Fruit fly (Drosophila melanogaster) whole organism, embryonic: ENCODE data around the gene Rsph3.
A peak's percentile ranks its signal among the peaks of the same experiment; 100 is the strongest.

Experiments used
- ATbp ChIP-seq: fragments of 200-800 bp; sonication (Bioruptor generic); optimal IDR thresholded peaks from 2 replicates; lab custom pipeline; 2017; ENCODE audit warnings: missing biosample characterization, mild to moderate bottlenecking, missing genetic modification characterization, missing genetic modification reagents
- Atf-2 ChIP-seq: fragments of 200-800 bp; sonication (Bioruptor generic); optimal IDR thresholded peaks from 2 replicates; lab custom pipeline; 2016; ENCODE audit warnings: missing biosample characterization, missing genetic modification characterization
- Atf3 ChIP-seq: fragments of 200-800 bp; sonication (Bioruptor generic); optimal IDR thresholded peaks from 3 replicates; lab custom pipeline; 2016; ENCODE audit warnings: missing biosample characterization, missing genetic modification characterization
- CG10147 ChIP-seq: fragments of 200-800 bp; sonication (Bioruptor generic); optimal IDR thresholded peaks from 2 replicates; lab custom pipeline; 2019; ENCODE audit warnings: missing biosample characterization, mild to moderate bottlenecking, missing genetic modification characterization, moderate library complexity
- CG10366 ChIP-seq: fragments of 200-800 bp; sonication (Bioruptor generic); IDR thresholded peaks from 2 replicates; pipeline ENCODE4 v1.3.6; 2022; ENCODE audit warnings: missing biosample characterization, missing genetic modification characterization
- CG10654 ChIP-seq: fragments of 200-800 bp; sonication (Bioruptor generic); optimal IDR thresholded peaks from 2 replicates; lab custom pipeline; 2016; ENCODE audit warnings: missing biosample characterization, missing genetic modification characterization
- CG15479 ChIP-seq: fragments of 200-800 bp; sonication (Bioruptor generic); optimal IDR thresholded peaks from 3 replicates; lab custom pipeline; 2019; ENCODE audit warnings: missing biosample characterization, mild to moderate bottlenecking, missing genetic modification characterization, moderate library complexity
- CG15514 ChIP-seq: fragments of 200-800 bp; sonication (Bioruptor generic); optimal IDR thresholded peaks from 3 replicates; lab custom pipeline; 2017; ENCODE audit warnings: missing biosample characterization, missing genetic modification characterization, mild to moderate bottlenecking, moderate library complexity, missing genetic modification reagents
- CG15601 ChIP-seq: fragments of 200-800 bp; sonication (Bioruptor generic); optimal IDR thresholded peaks from 3 replicates; lab custom pipeline; 2019; ENCODE audit warnings: missing biosample characterization, mild to moderate bottlenecking, missing genetic modification characterization, moderate library complexity
- CG16813 ChIP-seq: fragments of 200-800 bp; sonication (Bioruptor generic); IDR thresholded peaks from 3 replicates; pipeline ENCODE4 v1.3.6; 2022; ENCODE audit warnings: missing biosample characterization, missing genetic modification characterization; ENCODE audit not compliant: partially characterized antibody
- CG17802 ChIP-seq: fragments of 200-800 bp; sonication (Bioruptor generic); optimal IDR thresholded peaks from 2 replicates; lab custom pipeline; 2018; ENCODE audit warnings: missing biosample characterization, mild to moderate bottlenecking, missing genetic modification characterization, moderate library complexity
- CG1792 ChIP-seq: fragments of 200-800 bp; sonication (Bioruptor generic); optimal IDR thresholded peaks from 2 replicates; lab custom pipeline; 2016; ENCODE audit warnings: missing biosample characterization, missing genetic modification characterization
- CG2199 ChIP-seq: fragments of 200-800 bp; sonication (Bioruptor generic); IDR thresholded peaks from 3 replicates; pipeline ENCODE4 v1.3.6; 2022; ENCODE audit warnings: missing biosample characterization, missing genetic modification characterization
- CG2202 ChIP-seq: fragments of 200-800 bp; sonication (Bioruptor generic); optimal IDR thresholded peaks from 2 replicates; lab custom pipeline; 2018; ENCODE audit warnings: missing biosample characterization, mild to moderate bottlenecking, missing genetic modification characterization
- CG31365 ChIP-seq: fragments of 200-800 bp; sonication (Bioruptor generic); optimal IDR thresholded peaks from 2 replicates; lab custom pipeline; 2018; ENCODE audit warnings: missing biosample characterization, mild to moderate bottlenecking, missing genetic modification characterization
- CG3163 ChIP-seq: fragments of 200-800 bp; sonication (Bioruptor generic); optimal IDR thresholded peaks from 3 replicates; lab custom pipeline; 2016; ENCODE audit warnings: missing biosample characterization, missing genetic modification characterization
- CG32532 ChIP-seq: fragments of 200-800 bp; sonication (Bioruptor generic); IDR thresholded peaks from 2 replicates; pipeline ENCODE4 v1.3.6; 2022; ENCODE audit warnings: missing biosample characterization, missing genetic modification characterization
- CG32767 ChIP-seq: fragments of 200-800 bp; sonication (Bioruptor generic); IDR thresholded peaks from 2 replicates; pipeline ENCODE4 v1.3.6; 2022; ENCODE audit warnings: missing biosample characterization, missing genetic modification characterization
- CG7556 ChIP-seq: fragments of 200-800 bp; sonication (Bioruptor generic); optimal IDR thresholded peaks from 2 replicates; lab custom pipeline; 2017; ENCODE audit warnings: missing biosample characterization, mild to moderate bottlenecking, missing genetic modification characterization
- CG8924 ChIP-seq: fragments of 200-800 bp; optimal IDR thresholded peaks from 3 replicates; lab custom pipeline; 2019; ENCODE audit warnings: missing biosample characterization, mild to moderate bottlenecking, missing genetic modification characterization, moderate library complexity
- CTCF ChIP-seq: fragments of 200-800 bp; sonication (Bioruptor generic); optimal IDR thresholded peaks from 2 replicates; lab custom pipeline; 2017; ENCODE audit warnings: missing biosample characterization, mild to moderate bottlenecking, missing genetic modification characterization, moderate library complexity
- ERR ChIP-seq: fragments of 200-800 bp; sonication (Bioruptor generic); optimal IDR thresholded peaks from 2 replicates; lab custom pipeline; 2016; ENCODE audit warnings: missing biosample characterization, missing genetic modification characterization
- Gug ChIP-seq: fragments of 200-800 bp; sonication (Bioruptor generic); IDR thresholded peaks from 4 replicates; pipeline ENCODE4 v1.3.6; 2022; ENCODE audit warnings: missing biosample characterization, missing genetic modification characterization
- H15 ChIP-seq: fragments of 200-800 bp; sonication (Bioruptor generic); IDR thresholded peaks from 3 replicates; pipeline ENCODE4 v1.3.6; 2022; ENCODE audit warnings: missing biosample characterization, missing genetic modification characterization
- Hmx ChIP-seq: fragments of 200-800 bp; sonication (Bioruptor generic); optimal IDR thresholded peaks from 2 replicates; lab custom pipeline; 2016; ENCODE audit warnings: missing biosample characterization, missing genetic modification characterization
- Med ChIP-seq: fragments of 200-800 bp; sonication (Bioruptor generic); peaks from one replicate; lab custom pipeline; 2016; ENCODE audit warnings: missing biosample characterization, missing genetic modification characterization, mild to moderate bottlenecking, inconsistent platforms, moderate library complexity
- Opbp ChIP-seq: fragments of 200-800 bp; sonication (Bioruptor generic); IDR thresholded peaks from 3 replicates; pipeline ENCODE4 v1.3.6; 2022; ENCODE audit warnings: missing biosample characterization, missing genetic modification characterization; ENCODE audit not compliant: partially characterized antibody
- Pdp1 ChIP-seq, 2 experiments: fragments of 200-800 bp; sonication (Bioruptor generic); optimal IDR thresholded peaks; 3 replicates each; lab custom pipeline; 2016; ENCODE audit warnings: missing biosample characterization in 2 of 2, missing genetic modification characterization in 2 of 2, mild to moderate bottlenecking in 1 of 2, moderate library complexity in 1 of 2
- Sin3A ChIP-seq: fragments of >200 bp; optimal IDR thresholded peaks from 2 replicates; lab custom pipeline; 2018
- ase ChIP-seq: fragments of 200-800 bp; sonication (Bioruptor generic); IDR thresholded peaks from 3 replicates; pipeline ENCODE4 v1.3.6; 2022; ENCODE audit warnings: missing biosample characterization, missing genetic modification characterization
- ato ChIP-seq: fragments of 200-800 bp; sonication (Bioruptor generic); IDR thresholded peaks from 2 replicates; pipeline ENCODE4 v1.3.6; 2022; ENCODE audit warnings: missing biosample characterization, missing genetic modification characterization; ENCODE audit not compliant: partially characterized antibody
- btn ChIP-seq: fragments of 200-800 bp; sonication (Bioruptor generic); optimal IDR thresholded peaks from 2 replicates; lab custom pipeline; 2016; ENCODE audit warnings: missing biosample characterization, missing genetic modification characterization
- cg ChIP-seq: fragments of 200-800 bp; sonication (Bioruptor generic); optimal IDR thresholded peaks from 3 replicates; lab custom pipeline; 2019; ENCODE audit warnings: missing biosample characterization, mild to moderate bottlenecking, missing genetic modification characterization, moderate library complexity
- dysf ChIP-seq: fragments of 200-800 bp; sonication (Bioruptor generic); IDR thresholded peaks from 3 replicates; pipeline ENCODE4 v1.3.6; 2022; ENCODE audit warnings: missing biosample characterization, missing genetic modification characterization
- ewg ChIP-seq: fragments of 200-800 bp; sonication (Bioruptor generic); optimal IDR thresholded peaks from 3 replicates; lab custom pipeline; 2017; ENCODE audit warnings: mild to moderate bottlenecking, missing biosample characterization, missing genetic modification reagents, missing genetic modification characterization
- ftz-f1 ChIP-seq: fragments of 200-800 bp; sonication (Bioruptor generic); optimal IDR thresholded peaks from 2 replicates; lab custom pipeline; 2016; ENCODE audit warnings: missing biosample characterization, missing genetic modification characterization
- gce ChIP-seq: fragments of 200-800 bp; sonication (Bioruptor generic); IDR thresholded peaks from 3 replicates; pipeline ENCODE4 v1.3.6; 2022; ENCODE audit warnings: missing biosample characterization, missing genetic modification characterization
- kah ChIP-seq: fragments of 200-800 bp; sonication (Bioruptor generic); optimal IDR thresholded peaks from 2 replicates; lab custom pipeline; 2018; ENCODE audit warnings: missing biosample characterization, mild to moderate bottlenecking, missing genetic modification characterization
- lilli ChIP-seq: fragments of 200-800 bp; sonication (Bioruptor generic); optimal IDR thresholded peaks from 3 replicates; lab custom pipeline; 2016; ENCODE audit warnings: missing biosample characterization, missing genetic modification characterization
- nerfin-1 ChIP-seq: fragments of 200-800 bp; sonication (Bioruptor generic); optimal IDR thresholded peaks from 3 replicates; lab custom pipeline; 2019; ENCODE audit warnings: missing biosample characterization, mild to moderate bottlenecking, missing genetic modification characterization, moderate library complexity
- odd ChIP-seq: fragments of 200-800 bp; sonication (Bioruptor generic); optimal IDR thresholded peaks from 2 replicates; lab custom pipeline; 2017; ENCODE audit warnings: missing biosample characterization, mild to moderate bottlenecking, missing genetic modification characterization
- pan ChIP-seq, 4 experiments: fragments of >200 bp in 3 of 4; fragments of 200-800 bp in 1 of 4; sonication (Bioruptor generic) in 1 of 4; optimal IDR thresholded peaks in 3 of 4; IDR thresholded peaks in 1 of 4; 2 replicates each; pipeline versions ENCODE4 v1.3.6 to Lab custom; 2017 to 2022; ENCODE audit warnings: missing biosample characterization in 2 of 4, missing genetic modification characterization in 2 of 4, mixed read lengths in 1 of 4
- pita ChIP-seq: fragments of 200-800 bp; sonication (Bioruptor generic); optimal IDR thresholded peaks from 2 replicates; lab custom pipeline; 2017; ENCODE audit warnings: missing biosample characterization, mild to moderate bottlenecking, missing genetic modification characterization
- psq ChIP-seq: fragments of 200-800 bp; sonication (Bioruptor generic); optimal IDR thresholded peaks from 2 replicates; lab custom pipeline; 2017; ENCODE audit warnings: missing biosample characterization, missing genetic modification characterization
- rib ChIP-seq: fragments of 200-800 bp; sonication (Bioruptor generic); IDR thresholded peaks from 2 replicates; pipeline ENCODE4 v1.3.6; 2022; ENCODE audit warnings: missing biosample characterization, missing genetic modification characterization
- sob ChIP-seq: fragments of 200-800 bp; sonication (Bioruptor generic); IDR thresholded peaks from 2 replicates; pipeline ENCODE4 v1.3.6; 2022; ENCODE audit warnings: missing biosample characterization, missing genetic modification characterization
- tll ChIP-seq, 2 experiments: fragments of 200-800 bp in 1 of 2; fragments of >200 bp in 1 of 2; sonication (Bioruptor generic) in 1 of 2; optimal IDR thresholded peaks; 2 replicates each; lab custom pipeline; 2017 to 2019; ENCODE audit warnings: missing biosample characterization in 2 of 2, missing genetic modification characterization in 2 of 2, mild to moderate bottlenecking in 1 of 2, moderate library complexity in 1 of 2
- vnd ChIP-seq: fragments of 200-800 bp; sonication (Bioruptor generic); IDR thresholded peaks from 3 replicates; pipeline ENCODE4 v1.3.6; 2022; ENCODE audit warnings: missing biosample characterization, missing genetic modification characterization; ENCODE audit not compliant: partially characterized antibody
- zfh1 ChIP-seq: fragments of 200-800 bp; sonication (Bioruptor generic); IDR thresholded peaks from 3 replicates; pipeline ENCODE4 v1.3.6; 2022; ENCODE audit warnings: missing biosample characterization, missing genetic modification characterization

Rsph3 gene

dm6 chr3L:6742110-6742718, 20.8 kb downstream of the Rsph3 start (continued):
- TF ChIP-seq CG15601 (tag; lab: Kevin White, UChicago), result no peak
- TF ChIP-seq nerfin-1 (tag; lab: Kevin White, UChicago), result peak; percentile 99
- TF ChIP-seq pita (GFP tag; lab: Kevin White, UChicago), result no peak
- peak; percentile 46; the same call in 1 of the 2 replicates for TF ChIP-seq sob (GFP tag; lab: Robert Waterston, UW)
- TF ChIP-seq CG7556 (GFP tag; lab: Kevin White, UChicago), result no peak
- TF ChIP-seq CG32767, result peak; percentile 79
- no peak for TF ChIP-seq Atf-2 (GFP tag; lab: Kevin White, UChicago)
- 0 out of 3 replicates have a peak, but pooled peaks have one; percentile 16 for TF ChIP-seq dysf (GFP tag; lab: Robert Waterston, UW)
- no peak for TF ChIP-seq CG15514 (GFP tag; lab: Kevin White, UChicago)
- TF ChIP-seq btn (GFP tag; lab: Kevin White, UChicago), result no peak
- TF ChIP-seq Pdp1 (GFP tag; optimal IDR thresholded peaks at IDR 0.05; lab: Kevin White, UChicago), result no peak
- peak; percentile 72; the same call in 2 of the 3 replicates for TF ChIP-seq Opbp (GFP tag; lab: Robert Waterston, UW)
- peak; percentile 8 for TF ChIP-seq Sin3A (lab: Kevin White, UChicago)
- TF ChIP-seq lilli (GFP tag; lab: Kevin White, UChicago), result no peak
- no peak for TF ChIP-seq Hmx (GFP tag; lab: Kevin White, UChicago)
- peak; percentile 68 to 72 for TF ChIP-seq tll (GFP tag; optimal IDR thresholded peaks at IDR 0.05; lab: Kevin White, UChicago)
- TF ChIP-seq CG10654 (GFP tag; lab: Kevin White, UChicago), result no peak
- peak; percentile 96 for TF ChIP-seq CG15479 (GFP tag; lab: Kevin White, UChicago)
- peak; percentile 12 for TF ChIP-seq CG8924 (tag; lab: Kevin White, UChicago)
- no peak for TF ChIP-seq CG17802
- no peak for TF ChIP-seq CG10366 (GFP tag; lab: Robert Waterston, UW)
- no peak for TF ChIP-seq CG1792 (GFP tag; lab: Kevin White, UChicago)
- TF ChIP-seq CG31365 (tag; lab: Kevin White, UChicago), result no peak
- no peak for TF ChIP-seq Atf3 (GFP tag; lab: Kevin White, UChicago)
- TF ChIP-seq ato (GFP tag; lab: Robert Waterston, UW), result 0 out of 2 replicates have a peak, but pooled peaks have one; percentile 23
- peak; percentile 11 for TF ChIP-seq cg
- TF ChIP-seq odd (GFP tag; lab: Kevin White, UChicago), result no peak
- no peak for TF ChIP-seq Gug (GFP tag; lab: Robert Waterston, UW)
- peak; percentile 99 for TF ChIP-seq ewg
- peak; percentile 62; the same call in 2 of the 3 replicates for TF ChIP-seq zfh1 (GFP tag; lab: Robert Waterston, UW)
- TF ChIP-seq ATbp (GFP tag; lab: Kevin White, UChicago), result no peak
- peak; percentile 38 for TF ChIP-seq kah (GFP tag; lab: Kevin White, UChicago)
- peak; percentile 78 for TF ChIP-seq rib (GFP tag; lab: Robert Waterston, UW)
- peak; percentile 55; the same call in 1 of the 3 replicates for TF ChIP-seq CG2199
- peak; percentile 42; the same call in 1 of the 3 replicates for TF ChIP-seq vnd (GFP tag; lab: Robert Waterston, UW)
- TF ChIP-seq CG3163 (GFP tag; lab: Kevin White, UChicago), result peak; percentile 7
- TF ChIP-seq H15 (GFP tag; lab: Robert Waterston, UW), result no peak
- peak; percentile 47; the same call in 1 of the 2 replicates for TF ChIP-seq CG32532 (GFP tag; lab: Robert Waterston, UW)
- no peak for TF ChIP-seq pan (optimal IDR thresholded peaks at IDR 0.05; lab: Kevin White, UChicago)
- peak in 1 of 2 experiments; percentile 77 for TF ChIP-seq pan (GFP tag; optimal IDR thresholded peaks at IDR 0.05 in 1 of 2, IDR thresholded peaks at IDR 0.05 in 1 of 2)
- no peak for TF ChIP-seq gce (GFP tag; lab: Robert Waterston, UW)
- peak; percentile 99 for TF ChIP-seq psq (GFP tag; lab: Kevin White, UChicago)
- peak; percentile 38 for TF ChIP-seq ftz-f1 (GFP tag; lab: Kevin White, UChicago)
- no peak for TF ChIP-seq CG2202 (tag; lab: Kevin White, UChicago)
- TF ChIP-seq Med (GFP tag; lab: Kevin White, UChicago), result peak; percentile 84
- no peak for TF ChIP-seq CTCF (GFP tag; lab: Kevin White, UChicago)
- TF ChIP-seq CG16813 (GFP tag; lab: Robert Waterston, UW), result 0 out of 3 replicates have a peak, but pooled peaks have one; percentile 18
- TF ChIP-seq ase (GFP tag; lab: Robert Waterston, UW), result no peak
- no peak for TF ChIP-seq CG10147
- TF ChIP-seq ERR (GFP tag; lab: Kevin White, UChicago), result peak; percentile 65
